Fruit fly (Drosophila melanogaster) whole organism, embryonic: Measurements from ENCODE around the gene CG15141.

Experiments
- ATbp ChIP-seq: fragments of 200-800 bp; sonication (Bioruptor generic); optimal IDR thresholded peaks from 2 replicates; lab custom pipeline; 2017; ENCODE audit warnings: missing biosample characterization, mild to moderate bottlenecking, missing genetic modification characterization, missing genetic modification reagents
- CG11093 ChIP-seq: fragments of 200-800 bp; sonication (Bioruptor generic); IDR thresholded peaks from 3 replicates; pipeline ENCODE4 v1.3.6; 2022; ENCODE audit warnings: missing biosample characterization, missing genetic modification characterization
- CG11247 ChIP-seq: fragments of 200-800 bp; sonication (Bioruptor generic); IDR thresholded peaks from 2 replicates; pipeline ENCODE4 v1.3.6; 2022; ENCODE audit warnings: missing biosample characterization, missing genetic modification characterization
- CG11398 ChIP-seq: fragments of 200-800 bp; sonication (Bioruptor generic); optimal IDR thresholded peaks from 2 replicates; lab custom pipeline; 2016; ENCODE audit warnings: missing biosample characterization, missing genetic modification characterization
- CG12071 ChIP-seq: fragments of 200-800 bp; sonication (Bioruptor generic); optimal IDR thresholded peaks from 3 replicates; lab custom pipeline; 2018; ENCODE audit warnings: missing biosample characterization, mild to moderate bottlenecking, missing genetic modification characterization
- CG13296 ChIP-seq: fragments of 200-800 bp; sonication (Bioruptor generic); optimal IDR thresholded peaks from 3 replicates; lab custom pipeline; 2018; ENCODE audit warnings: missing biosample characterization, mild to moderate bottlenecking, missing genetic modification characterization
- CG1529 ChIP-seq: fragments of 200-800 bp; sonication (Bioruptor generic); optimal IDR thresholded peaks from 3 replicates; lab custom pipeline; 2018; ENCODE audit warnings: missing biosample characterization, missing genetic modification characterization
- CG15514 ChIP-seq: fragments of 200-800 bp; sonication (Bioruptor generic); optimal IDR thresholded peaks from 3 replicates; lab custom pipeline; 2017; ENCODE audit warnings: missing biosample characterization, missing genetic modification characterization, mild to moderate bottlenecking, moderate library complexity, missing genetic modification reagents
- CG17328 ChIP-seq: fragments of 200-800 bp; sonication (Bioruptor generic); IDR thresholded peaks from 2 replicates; pipeline ENCODE4 v1.3.6; 2022; ENCODE audit warnings: missing biosample characterization, missing genetic modification characterization
- CG2120 ChIP-seq: fragments of 200-800 bp; sonication (Bioruptor generic); optimal IDR thresholded peaks from 3 replicates; lab custom pipeline; 2016; ENCODE audit warnings: missing biosample characterization, missing genetic modification characterization
- CG2202 ChIP-seq: fragments of 200-800 bp; sonication (Bioruptor generic); optimal IDR thresholded peaks from 2 replicates; lab custom pipeline; 2018; ENCODE audit warnings: missing biosample characterization, mild to moderate bottlenecking, missing genetic modification characterization
- CG33557 ChIP-seq: fragments of 200-800 bp; sonication (Bioruptor generic); optimal IDR thresholded peaks from 2 replicates; lab custom pipeline; 2019; ENCODE audit warnings: missing biosample characterization, mild to moderate bottlenecking, missing genetic modification characterization, moderate library complexity
- CG3995 ChIP-seq: fragments of 200-800 bp; sonication (Bioruptor generic); optimal IDR thresholded peaks from 3 replicates; lab custom pipeline; 2016; ENCODE audit warnings: missing biosample characterization, missing genetic modification characterization
- CG5245 ChIP-seq: fragments of 200-800 bp; sonication (Bioruptor generic); optimal IDR thresholded peaks from 3 replicates; lab custom pipeline; 2016; ENCODE audit warnings: missing biosample characterization, missing genetic modification characterization
- CG6683 ChIP-seq: fragments of 200-800 bp; sonication (Bioruptor generic); optimal IDR thresholded peaks from 2 replicates; lab custom pipeline; 2017; ENCODE audit warnings: missing biosample characterization, mild to moderate bottlenecking, missing genetic modification characterization, missing genetic modification reagents
- CG6689 ChIP-seq: fragments of 200-800 bp; sonication (Bioruptor generic); IDR thresholded peaks from 2 replicates; pipeline ENCODE4 v1.3.6; 2022; ENCODE audit warnings: missing biosample characterization, missing genetic modification characterization
- CG7556 ChIP-seq: fragments of 200-800 bp; sonication (Bioruptor generic); optimal IDR thresholded peaks from 2 replicates; lab custom pipeline; 2017; ENCODE audit warnings: missing biosample characterization, mild to moderate bottlenecking, missing genetic modification characterization
- CG7745 ChIP-seq: fragments of 200-800 bp; sonication (Bioruptor generic); optimal IDR thresholded peaks from 2 replicates; lab custom pipeline; 2018; ENCODE audit warnings: missing biosample characterization, mild to moderate bottlenecking, missing genetic modification characterization, moderate library complexity
- CG8281 ChIP-seq: fragments of 200-800 bp; sonication (Bioruptor generic); optimal IDR thresholded peaks from 2 replicates; lab custom pipeline; 2018; ENCODE audit warnings: missing biosample characterization, mild to moderate bottlenecking, missing genetic modification characterization, moderate library complexity
- CG9932 ChIP-seq: fragments of 200-800 bp; sonication (Bioruptor generic); IDR thresholded peaks from 2 replicates; pipeline ENCODE4 v1.3.6; 2022; ENCODE audit warnings: missing biosample characterization, missing genetic modification characterization
- Deaf1 ChIP-seq: fragments of 200-800 bp; optimal IDR thresholded peaks from 3 replicates; lab custom pipeline; 2019; ENCODE audit warnings: missing biosample characterization, mild to moderate bottlenecking, missing genetic modification characterization, moderate library complexity
- Eip74EF ChIP-seq, 2 experiments: fragments of 200-800 bp in 1 of 2; fragments of >200 bp in 1 of 2; sonication (Bioruptor generic) in 1 of 2; optimal IDR thresholded peaks; 2 replicates each; lab custom pipeline; 2017 to 2019; ENCODE audit warnings: missing biosample characterization in 2 of 2, missing genetic modification characterization in 2 of 2, mild to moderate bottlenecking in 1 of 2, moderate library complexity in 1 of 2
- Hr3 ChIP-seq: fragments of 200-800 bp; sonication (Bioruptor generic); optimal IDR thresholded peaks from 3 replicates; lab custom pipeline; 2016; ENCODE audit warnings: missing biosample characterization, missing genetic modification characterization
- Mad ChIP-seq: fragments of 200-800 bp; sonication (Bioruptor generic); optimal IDR thresholded peaks from 2 replicates; lab custom pipeline; 2016; ENCODE audit warnings: missing biosample characterization, missing genetic modification characterization
- NK7.1 ChIP-seq: fragments of 200-800 bp; sonication (Bioruptor generic); optimal IDR thresholded peaks from 3 replicates; lab custom pipeline; 2016; ENCODE audit warnings: missing biosample characterization, missing genetic modification characterization
- Nf-YA ChIP-seq: fragments of 200-800 bp; sonication (Bioruptor generic); IDR thresholded peaks from 2 replicates; pipeline ENCODE4 v1.3.6; 2022; ENCODE audit warnings: missing biosample characterization, missing genetic modification characterization
- Side ChIP-seq: fragments of 200-800 bp; sonication (Bioruptor generic); optimal IDR thresholded peaks from 2 replicates; lab custom pipeline; 2016; ENCODE audit warnings: missing biosample characterization, missing genetic modification characterization
- ab ChIP-seq: fragments of 200-800 bp; sonication (Bioruptor generic); optimal IDR thresholded peaks from 2 replicates; lab custom pipeline; 2016; ENCODE audit warnings: missing biosample characterization, missing genetic modification characterization
- ac ChIP-seq: fragments of 200-800 bp; sonication (Bioruptor generic); optimal IDR thresholded peaks from 3 replicates; lab custom pipeline; 2017; ENCODE audit warnings: missing biosample characterization, mild to moderate bottlenecking, missing genetic modification characterization
- ase ChIP-seq: fragments of 200-800 bp; sonication (Bioruptor generic); IDR thresholded peaks from 3 replicates; pipeline ENCODE4 v1.3.6; 2022; ENCODE audit warnings: missing biosample characterization, missing genetic modification characterization
- ato ChIP-seq: fragments of 200-800 bp; sonication (Bioruptor generic); IDR thresholded peaks from 2 replicates; pipeline ENCODE4 v1.3.6; 2022; ENCODE audit warnings: missing biosample characterization, missing genetic modification characterization; ENCODE audit not compliant: partially characterized antibody
- bsh ChIP-seq, 2 experiments: fragments of 200-800 bp; sonication (Bioruptor generic); optimal IDR thresholded peaks; 2 replicates each; lab custom pipeline; 2017 to 2018; ENCODE audit warnings: mild to moderate bottlenecking in 2 of 2, missing biosample characterization in 2 of 2, missing genetic modification characterization in 2 of 2, moderate library complexity in 1 of 2
- chinmo ChIP-seq: fragments of 200-800 bp; sonication (Bioruptor generic); IDR thresholded peaks from 4 replicates; pipeline ENCODE4 v1.3.6; 2022; ENCODE audit warnings: missing biosample characterization, missing genetic modification characterization; ENCODE audit not compliant: partially characterized antibody
- chm ChIP-seq: fragments of 200-800 bp; sonication (Bioruptor generic); IDR thresholded peaks from 2 replicates; pipeline ENCODE4 v1.3.6; 2022; ENCODE audit warnings: missing biosample characterization, missing genetic modification characterization
- dmrt11E ChIP-seq: fragments of 200-800 bp; sonication (Bioruptor generic); optimal IDR thresholded peaks from 3 replicates; lab custom pipeline; 2018; ENCODE audit warnings: missing biosample characterization, mild to moderate bottlenecking, missing genetic modification characterization, moderate library complexity
- dmrt99B ChIP-seq: fragments of 200-800 bp; sonication (Bioruptor generic); optimal IDR thresholded peaks from 2 replicates; lab custom pipeline; 2018; ENCODE audit warnings: missing biosample characterization, mild to moderate bottlenecking, missing genetic modification characterization, moderate library complexity
- ewg ChIP-seq: fragments of 200-800 bp; sonication (Bioruptor generic); optimal IDR thresholded peaks from 3 replicates; lab custom pipeline; 2017; ENCODE audit warnings: mild to moderate bottlenecking, missing biosample characterization, missing genetic modification reagents, missing genetic modification characterization
- gsb-n ChIP-seq: fragments of 200-800 bp; sonication (Bioruptor generic); optimal IDR thresholded peaks from 3 replicates; lab custom pipeline; 2018; ENCODE audit warnings: missing biosample characterization, mild to moderate bottlenecking, missing genetic modification characterization
- ham ChIP-seq: fragments of 200-800 bp; sonication (Bioruptor generic); IDR thresholded peaks from 2 replicates; pipeline ENCODE4 v1.3.6; 2022; ENCODE audit warnings: missing biosample characterization, missing genetic modification characterization
- jing ChIP-seq: fragments of 200-800 bp; sonication (Bioruptor generic); optimal IDR thresholded peaks from 2 replicates; lab custom pipeline; 2018; ENCODE audit warnings: missing biosample characterization, mild to moderate bottlenecking, missing genetic modification characterization
- lola ChIP-seq, 3 experiments: fragments of >200 bp in 2 of 3; fragments of 200-800 bp in 1 of 3; sonication (Bioruptor generic) in 1 of 3; optimal IDR thresholded peaks; 2 replicates each; lab custom pipeline; 2017 to 2019; ENCODE audit warnings: missing biosample characterization in 3 of 3, missing genetic modification characterization in 3 of 3, mild to moderate bottlenecking in 1 of 3, moderate library complexity in 1 of 3
- maf-S ChIP-seq: fragments of 200-800 bp; sonication (Bioruptor generic); optimal IDR thresholded peaks from 2 replicates; lab custom pipeline; 2016; ENCODE audit warnings: missing biosample characterization, missing genetic modification characterization
- onecut ChIP-seq: fragments of 200-800 bp; sonication (Bioruptor generic); IDR thresholded peaks from 2 replicates; pipeline ENCODE4 v1.3.6; 2022; ENCODE audit warnings: missing biosample characterization, missing genetic modification characterization
- otp ChIP-seq: fragments of 200-800 bp; sonication (Bioruptor generic); IDR thresholded peaks from 3 replicates; pipeline ENCODE4, ENCODE4 v1.3.6; 2022; ENCODE audit warnings: missing biosample characterization, missing genetic modification characterization
- slp2 ChIP-seq: fragments of 200-800 bp; sonication (Bioruptor generic); optimal IDR thresholded peaks from 2 replicates; lab custom pipeline; 2016; ENCODE audit warnings: missing biosample characterization, missing genetic modification characterization
- sna ChIP-seq: fragments of 200-800 bp; sonication (Bioruptor generic); IDR thresholded peaks from 2 replicates; pipeline ENCODE4 v1.3.6; 2022; ENCODE audit warnings: missing biosample characterization, missing genetic modification characterization; ENCODE audit not compliant: partially characterized antibody
- tup ChIP-seq: fragments of 200-800 bp; sonication (Bioruptor generic); optimal IDR thresholded peaks from 2 replicates; lab custom pipeline; 2016; ENCODE audit warnings: missing biosample characterization, mild to moderate bottlenecking, missing genetic modification characterization, moderate library complexity
- yki ChIP-seq: fragments of >200 bp; optimal IDR thresholded peaks from 3 replicates; lab custom pipeline; 2018

CG15141 gene

dm6 chr2L:17429788-17430587 is 19.5 kb downstream of the CG15141 start (continued):
- TF ChIP-seq sna (GFP tag; lab: Robert Waterston, UW) (no peak), CG2120 (GFP tag; lab: Kevin White, UChicago) (peak; percentile 78), CG7556 (GFP tag; lab: Kevin White, UChicago) (peak; percentile 98), CG11093 (GFP tag; lab: Robert Waterston, UW) (peak; percentile 92), CG2202 (tag; lab: Kevin White, UChicago) (peak; percentile 89), ac (GFP tag; lab: Kevin White, UChicago) (no peak), chinmo (peak; percentile 89), CG12071 (GFP tag; lab: Kevin White, UChicago) (peak; percentile 85), ab (GFP tag; lab: Kevin White, UChicago) (peak; percentile 7), lola (GFP tag; optimal IDR thresholded peaks at IDR 0.05; lab: Kevin White, UChicago) (peak in 1 of 3 experiments; percentile 95), NK7.1 (GFP tag; lab: Kevin White, UChicago) (peak; percentile 17), CG33557 (peak; percentile 81), CG6683 (GFP tag; lab: Kevin White, UChicago) (peak; percentile 93), CG7745 (tag; lab: Kevin White, UChicago) (no peak), dmrt11E (tag; lab: Kevin White, UChicago) (peak; percentile 85), chm (no peak; the same call in 1 of the 2 replicates), gsb-n (peak; percentile 90), maf-S (GFP tag; lab: Kevin White, UChicago) (peak; percentile 25), CG1529 (GFP tag; lab: Kevin White, UChicago) (peak; percentile 91), yki (lab: Kevin White, UChicago) (no peak), Mad (GFP tag; lab: Kevin White, UChicago) (peak; percentile 49), ATbp (GFP tag; lab: Kevin White, UChicago) (peak; percentile 94), slp2 (GFP tag; lab: Kevin White, UChicago) (peak; percentile 41), dmrt99B (tag; lab: Kevin White, UChicago) (peak; percentile 100), Hr3 (peak; percentile 96), CG15514 (GFP tag; lab: Kevin White, UChicago) (peak; percentile 84), CG8281 (peak; percentile 90), bsh (GFP tag; optimal IDR thresholded peaks at IDR 0.05; lab: Kevin White, UChicago) (peak; percentile 73 to 97), CG17328 (peak; percentile 81), ase (GFP tag; lab: Robert Waterston, UW) (peak; percentile 93), CG6689 (peak; percentile 97), CG13296 (GFP tag; lab: Kevin White, UChicago) (peak; percentile 97), Side (GFP tag; lab: Kevin White, UChicago) (peak; percentile 30), ewg (GFP tag; lab: Kevin White, UChicago) (peak; percentile 84), CG11247 (peak; percentile 40; the same call in 1 of the 2 replicates), CG9932 (GFP tag; lab: Robert Waterston, UW) (peak; percentile 75), onecut (peak; percentile 63), ham (GFP tag; lab: Robert Waterston, UW) (no peak; the same call in 1 of the 2 replicates), jing (GFP tag; lab: Kevin White, UChicago) (peak; percentile 53), tup (peak; percentile 40), otp (GFP tag; lab: Robert Waterston, UW) (peak; percentile 74), CG3995 (GFP tag; lab: Kevin White, UChicago) (peak; percentile 55), ato (no peak), CG5245 (GFP tag; lab: Kevin White, UChicago) (peak; percentile 44), Nf-YA (peak; percentile 89), Deaf1 (peak; percentile 89), Eip74EF (GFP tag; optimal IDR thresholded peaks at IDR 0.05; lab: Kevin White, UChicago) (peak in 1 of 2 experiments; percentile 67), CG11398 (GFP tag; lab: Kevin White, UChicago) (peak; percentile 73)
